Fruit fly (Drosophila melanogaster) whole organism, embryonic: Measurements from ENCODE around the gene HP5.

Experiments
- Atf6 ChIP-seq: fragments of 200-800 bp; sonication (Bioruptor generic); IDR thresholded peaks from 2 replicates; pipeline ENCODE4 v1.3.6; 2022; ENCODE audit warnings: missing biosample characterization, missing genetic modification characterization
- CG10431 ChIP-seq: fragments of 200-800 bp; sonication (Bioruptor generic); optimal IDR thresholded peaks from 3 replicates; lab custom pipeline; 2018; ENCODE audit warnings: missing biosample characterization, mild to moderate bottlenecking, missing genetic modification characterization
- CG12769 ChIP-seq: fragments of 200-800 bp; sonication (Bioruptor generic); optimal IDR thresholded peaks from 2 replicates; lab custom pipeline; 2019; ENCODE audit warnings: missing biosample characterization, mild to moderate bottlenecking, missing genetic modification characterization, moderate library complexity
- CG14710 ChIP-seq: fragments of 200-800 bp; sonication (Bioruptor generic); optimal IDR thresholded peaks from 3 replicates; lab custom pipeline; 2019; ENCODE audit warnings: missing biosample characterization, mild to moderate bottlenecking, missing genetic modification characterization, moderate library complexity
- CG1529 ChIP-seq: fragments of 200-800 bp; sonication (Bioruptor generic); optimal IDR thresholded peaks from 3 replicates; lab custom pipeline; 2018; ENCODE audit warnings: missing biosample characterization, missing genetic modification characterization
- CG15601 ChIP-seq: fragments of 200-800 bp; sonication (Bioruptor generic); optimal IDR thresholded peaks from 3 replicates; lab custom pipeline; 2019; ENCODE audit warnings: missing biosample characterization, mild to moderate bottlenecking, missing genetic modification characterization, moderate library complexity
- CG16779 ChIP-seq: fragments of 200-800 bp; sonication (Bioruptor generic); IDR thresholded peaks from 2 replicates; pipeline ENCODE4 v1.3.6; 2022; ENCODE audit warnings: missing biosample characterization, missing genetic modification characterization
- CG17385 ChIP-seq: fragments of 200-800 bp; sonication (Bioruptor generic); optimal IDR thresholded peaks from 3 replicates; lab custom pipeline; 2018; ENCODE audit warnings: missing biosample characterization, mild to moderate bottlenecking, missing genetic modification characterization
- CG18011 ChIP-seq: fragments of 200-800 bp; sonication (Bioruptor generic); optimal IDR thresholded peaks from 2 replicates; lab custom pipeline; 2017; ENCODE audit warnings: missing biosample characterization, missing genetic modification characterization, mild to moderate bottlenecking, moderate library complexity, missing genotype
- CG18764 ChIP-seq: fragments of 200-800 bp; sonication (Bioruptor generic); optimal IDR thresholded peaks from 3 replicates; lab custom pipeline; 2016; ENCODE audit warnings: missing biosample characterization, missing genetic modification characterization
- CG2129 ChIP-seq: fragments of 200-800 bp; sonication (Bioruptor generic); IDR thresholded peaks from 2 replicates; pipeline ENCODE4 v1.3.6; 2022; ENCODE audit warnings: missing biosample characterization, missing genetic modification characterization; ENCODE audit not compliant: partially characterized antibody
- CG2678 ChIP-seq: fragments of 200-800 bp; sonication (Bioruptor generic); optimal IDR thresholded peaks from 3 replicates; lab custom pipeline; 2019; ENCODE audit warnings: missing biosample characterization, mild to moderate bottlenecking, missing genetic modification characterization, moderate library complexity
- CG2875 ChIP-seq: fragments of 200-800 bp; sonication (Bioruptor generic); optimal IDR thresholded peaks from 2 replicates; lab custom pipeline; 2017; ENCODE audit warnings: missing biosample characterization, mild to moderate bottlenecking, missing genetic modification characterization, missing genetic modification reagents
- CG3163 ChIP-seq: fragments of 200-800 bp; sonication (Bioruptor generic); optimal IDR thresholded peaks from 3 replicates; lab custom pipeline; 2016; ENCODE audit warnings: missing biosample characterization, missing genetic modification characterization
- CG34376 ChIP-seq: fragments of 200-800 bp; sonication (Bioruptor generic); optimal IDR thresholded peaks from 2 replicates; lab custom pipeline; 2018; ENCODE audit warnings: missing biosample characterization, mild to moderate bottlenecking, missing genetic modification characterization
- CG4360 ChIP-seq: fragments of 200-800 bp; sonication (Bioruptor generic); IDR thresholded peaks from 2 replicates; pipeline ENCODE4 v1.3.6; 2022; ENCODE audit warnings: missing biosample characterization, missing genetic modification characterization
- CG6272 ChIP-seq: fragments of 200-800 bp; sonication (Bioruptor generic); IDR thresholded peaks from 2 replicates; pipeline ENCODE4 v1.3.6; 2022; ENCODE audit warnings: missing biosample characterization, missing genetic modification characterization
- CG8089 ChIP-seq: fragments of 200-800 bp; sonication (Bioruptor generic); optimal IDR thresholded peaks from 3 replicates; lab custom pipeline; 2016; ENCODE audit warnings: missing biosample characterization, missing genetic modification characterization
- CG8478 ChIP-seq: fragments of >200 bp; optimal IDR thresholded peaks from 2 replicates; lab custom pipeline; 2018
- CG9437 ChIP-seq: fragments of 200-800 bp; sonication (Bioruptor generic); optimal IDR thresholded peaks from 2 replicates; lab custom pipeline; 2018; ENCODE audit warnings: missing biosample characterization, mild to moderate bottlenecking, missing genetic modification characterization
- CG9817 ChIP-seq: fragments of 200-800 bp; sonication (Bioruptor generic); optimal IDR thresholded peaks from 2 replicates; lab custom pipeline; 2018; ENCODE audit warnings: missing biosample characterization, mild to moderate bottlenecking, missing genetic modification characterization, moderate library complexity
- CHES-1-like ChIP-seq: fragments of 200-800 bp; sonication (Bioruptor generic); optimal IDR thresholded peaks from 2 replicates; lab custom pipeline; 2016; ENCODE audit warnings: missing biosample characterization, missing genetic modification characterization
- Dref ChIP-seq: fragments of 200-800 bp; sonication (Bioruptor generic); IDR thresholded peaks from 2 replicates; pipeline ENCODE4 v1.3.6; 2022; ENCODE audit warnings: missing biosample characterization, missing genetic modification characterization
- Drgx ChIP-seq: fragments of 200-800 bp; sonication (Bioruptor generic); IDR thresholded peaks from 2 replicates; pipeline ENCODE4 v1.3.6; 2022; ENCODE audit warnings: missing biosample characterization, missing genetic modification characterization
- Hr51 ChIP-seq, 2 experiments: fragments of 200-800 bp; sonication (Bioruptor generic); optimal IDR thresholded peaks; 2 replicates in 1 of 2; 3 replicates in 1 of 2; lab custom pipeline; 2016 to 2018; ENCODE audit warnings: missing biosample characterization in 2 of 2, missing genetic modification characterization in 2 of 2, mild to moderate bottlenecking in 1 of 2, moderate library complexity in 1 of 2
- Meics ChIP-seq: fragments of 200-800 bp; sonication (Bioruptor generic); optimal IDR thresholded peaks from 2 replicates; lab custom pipeline; 2017; ENCODE audit warnings: missing biosample characterization, mild to moderate bottlenecking, missing genetic modification characterization
- Oaz ChIP-seq: fragments of 200-800 bp; sonication (Bioruptor generic); IDR thresholded peaks from 2 replicates; pipeline ENCODE4 v1.3.6; 2022; ENCODE audit warnings: missing biosample characterization, missing genetic modification characterization
- Ravus ChIP-seq: fragments of 200-800 bp; sonication (Bioruptor generic); IDR thresholded peaks from 2 replicates; pipeline ENCODE4 v1.3.6; 2022; ENCODE audit warnings: missing biosample characterization, missing genetic modification characterization
- Side ChIP-seq: fragments of 200-800 bp; sonication (Bioruptor generic); optimal IDR thresholded peaks from 2 replicates; lab custom pipeline; 2016; ENCODE audit warnings: missing biosample characterization, missing genetic modification characterization
- Six4 ChIP-seq: fragments of 200-800 bp; sonication (Bioruptor generic); optimal IDR thresholded peaks from 2 replicates; lab custom pipeline; 2016; ENCODE audit warnings: missing biosample characterization, missing genetic modification characterization
- Trl ChIP-seq, 3 experiments: fragments of >200 bp in 2 of 3; fragments of 200-800 bp in 1 of 3; sonication (Bioruptor generic) in 1 of 3; optimal IDR thresholded peaks; 2 replicates in 1 of 3; 3 replicates in 2 of 3; lab custom pipeline; 2016 to 2017; ENCODE audit warnings: missing biosample characterization in 1 of 3, missing genetic modification characterization in 1 of 3
- bcd ChIP-seq: fragments of 200-800 bp; sonication (Bioruptor generic); optimal IDR thresholded peaks from 2 replicates; lab custom pipeline; 2017; ENCODE audit warnings: missing biosample characterization, mild to moderate bottlenecking, missing genetic modification characterization
- chn ChIP-seq: fragments of 200-800 bp; sonication (Bioruptor generic); optimal IDR thresholded peaks from 2 replicates; lab custom pipeline; 2016; ENCODE audit warnings: missing biosample characterization, missing genetic modification characterization
- cwo ChIP-seq: fragments of 200-800 bp; sonication (Bioruptor generic); optimal IDR thresholded peaks from 3 replicates; lab custom pipeline; 2017; ENCODE audit warnings: missing biosample characterization, missing genetic modification characterization, mild to moderate bottlenecking, moderate library complexity, missing genetic modification reagents
- dan ChIP-seq: fragments of 200-800 bp; sonication (Bioruptor generic); IDR thresholded peaks from 2 replicates; pipeline ENCODE4 v1.3.6; 2022; ENCODE audit warnings: missing biosample characterization, missing genetic modification characterization
- grau ChIP-seq: fragments of 200-800 bp; optimal IDR thresholded peaks from 3 replicates; lab custom pipeline; 2019; ENCODE audit warnings: missing biosample characterization, mild to moderate bottlenecking, missing genetic modification characterization, moderate library complexity
- gsb ChIP-seq: fragments of 200-800 bp; sonication (Bioruptor generic); IDR thresholded peaks from 2 replicates; pipeline ENCODE4 v1.3.6; 2022; ENCODE audit warnings: missing biosample characterization, missing genetic modification characterization
- hth ChIP-seq: fragments of >200 bp; optimal IDR thresholded peaks from 2 replicates; lab custom pipeline; 2017; ENCODE audit warnings: inconsistent platforms
- jing ChIP-seq: fragments of 200-800 bp; sonication (Bioruptor generic); optimal IDR thresholded peaks from 2 replicates; lab custom pipeline; 2018; ENCODE audit warnings: missing biosample characterization, mild to moderate bottlenecking, missing genetic modification characterization
- ken ChIP-seq: fragments of 200-800 bp; sonication (Bioruptor generic); IDR thresholded peaks from 3 replicates; pipeline ENCODE4 v1.3.6; 2022; ENCODE audit warnings: missing biosample characterization, missing genetic modification characterization
- lov ChIP-seq, 2 experiments: fragments of 200-800 bp in 1 of 2; fragments of >200 bp in 1 of 2; sonication (Bioruptor generic) in 1 of 2; IDR thresholded peaks in 1 of 2; optimal IDR thresholded peaks in 1 of 2; 2 replicates in 1 of 2; 3 replicates in 1 of 2; pipeline versions ENCODE4 v1.3.6 to Lab custom; 2017 to 2022; ENCODE audit warnings: missing biosample characterization in 1 of 2, missing genetic modification characterization in 1 of 2
- oc ChIP-seq: fragments of 200-800 bp; sonication (Bioruptor generic); optimal IDR thresholded peaks from 2 replicates; lab custom pipeline; 2018; ENCODE audit warnings: missing biosample characterization, mild to moderate bottlenecking, missing genetic modification characterization, moderate library complexity
- org-1 ChIP-seq: fragments of 200-800 bp; sonication (Bioruptor generic); optimal IDR thresholded peaks from 2 replicates; lab custom pipeline; 2017; ENCODE audit warnings: missing biosample characterization, missing genetic modification characterization
- pros ChIP-seq: fragments of 200-800 bp; sonication (Bioruptor generic); optimal IDR thresholded peaks from 3 replicates; lab custom pipeline; 2019; ENCODE audit warnings: missing biosample characterization, mild to moderate bottlenecking, missing genetic modification characterization, moderate library complexity
- sc ChIP-seq, 3 experiments: fragments of >200 bp in 2 of 3; fragments of 200-800 bp in 1 of 3; sonication (Bioruptor generic) in 1 of 3; optimal IDR thresholded peaks; 2 replicates in 2 of 3; 3 replicates in 1 of 3; lab custom pipeline; 2017; ENCODE audit warnings: mild to moderate bottlenecking in 1 of 3, missing biosample characterization in 1 of 3, missing genetic modification characterization in 1 of 3, missing genetic modification reagents in 1 of 3
- sob ChIP-seq: fragments of 200-800 bp; sonication (Bioruptor generic); IDR thresholded peaks from 2 replicates; pipeline ENCODE4 v1.3.6; 2022; ENCODE audit warnings: missing biosample characterization, missing genetic modification characterization
- ssp ChIP-seq: fragments of 200-800 bp; sonication (Bioruptor generic); IDR thresholded peaks from 2 replicates; pipeline ENCODE4 v1.3.6; 2022; ENCODE audit warnings: missing biosample characterization, missing genetic modification characterization
- zfh2 ChIP-seq: fragments of 200-800 bp; sonication (Bioruptor generic); optimal IDR thresholded peaks from 2 replicates; lab custom pipeline; 2016; ENCODE audit warnings: missing biosample characterization, missing genetic modification characterization

Gene HP5

DNA sequence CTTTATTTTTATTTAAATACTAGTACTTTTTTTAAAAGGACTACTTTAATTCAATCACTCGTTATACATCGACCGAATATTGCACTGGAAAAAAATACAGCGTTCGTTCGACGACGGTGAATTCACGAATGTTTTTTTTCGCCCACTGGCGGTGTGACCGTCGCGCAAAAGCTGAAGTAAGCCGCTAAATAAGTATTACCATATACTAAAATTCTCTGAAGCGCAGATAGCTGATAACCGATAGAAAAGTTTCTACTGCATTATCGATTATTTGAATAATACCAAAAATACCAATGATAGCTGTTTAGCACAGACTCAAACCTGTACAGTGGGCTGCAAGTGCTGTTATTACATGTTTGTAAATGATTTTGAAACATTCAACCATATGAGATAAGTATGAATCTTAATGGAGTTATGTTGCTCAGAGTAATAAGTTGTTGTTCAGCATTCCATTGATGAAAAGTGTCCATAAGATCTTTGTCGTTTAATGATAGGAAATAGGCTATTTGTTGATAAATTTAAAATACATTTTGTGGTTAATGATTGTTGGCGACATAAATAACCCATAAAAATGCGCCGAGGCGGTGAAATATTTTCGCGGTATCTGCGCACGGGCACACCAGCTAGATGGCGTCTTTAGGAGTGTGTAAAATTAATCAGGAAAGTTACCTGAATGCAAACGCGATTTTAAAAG is at the start of gene HP5, which contains the start of gene Evi5 (continued):
- TF ChIP-seq CG3163 (GFP tag; lab: Kevin White, UChicago), result no peak
- peak; percentile 24 to 29 for TF ChIP-seq Hr51 (GFP tag; optimal IDR thresholded peaks at IDR 0.05; lab: Kevin White, UChicago)
- TF ChIP-seq gsb (GFP tag; lab: Robert Waterston, UW), result no peak
- TF ChIP-seq zfh2 (GFP tag; lab: Kevin White, UChicago), result peak; percentile 49
- no peak for TF ChIP-seq CG18011 (GFP tag; lab: Kevin White, UChicago)
- no peak for TF ChIP-seq CG17385 (GFP tag; lab: Kevin White, UChicago)
- TF ChIP-seq Ravus (GFP tag; lab: Robert Waterston, UW), result no peak
- TF ChIP-seq Side, result peak; percentile 5
- TF ChIP-seq Drgx (GFP tag; lab: Robert Waterston, UW), result no peak; the same call in 1 of the 2 replicates
- no peak for TF ChIP-seq CG16779 (GFP tag; lab: Robert Waterston, UW)
- no peak for TF ChIP-seq Six4 (GFP tag; lab: Kevin White, UChicago)
- TF ChIP-seq Atf6 (GFP tag; lab: Robert Waterston, UW), result peak; percentile 49; the same call in 1 of the 2 replicates
- TF ChIP-seq ssp (GFP tag; lab: Robert Waterston, UW), result peak; percentile 12; the same call in 1 of the 2 replicates
- TF ChIP-seq CG9817, result peak; percentile 48
- TF ChIP-seq hth (lab: Kevin White, UChicago), result no peak
- TF ChIP-seq CG18764 (GFP tag; lab: Kevin White, UChicago), result no peak
- TF ChIP-seq CG15601 (tag; lab: Kevin White, UChicago), result peak; percentile 59
- peak; percentile 74 for TF ChIP-seq Dref (GFP tag; lab: Robert Waterston, UW)
- TF ChIP-seq CG6272 (GFP tag; lab: Robert Waterston, UW), result peak; percentile 64; the same call in 1 of the 2 replicates
- peak; percentile 28 for TF ChIP-seq Meics (GFP tag; lab: Kevin White, UChicago)
- peak; percentile 54 for TF ChIP-seq CHES-1-like (GFP tag; lab: Kevin White, UChicago)
- TF ChIP-seq cwo, result no peak
- peak; percentile 21; the same call in 1 of the 2 replicates for TF ChIP-seq Oaz
- TF ChIP-seq lov (optimal IDR thresholded peaks at IDR 0.05; lab: Kevin White, UChicago), result no peak
- no peak for TF ChIP-seq lov (GFP tag; IDR thresholded peaks at IDR 0.05; lab: Robert Waterston, UW)
- no peak for TF ChIP-seq CG34376 (GFP tag; lab: Kevin White, UChicago)
- TF ChIP-seq CG10431 (GFP tag; lab: Kevin White, UChicago), result no peak
- TF ChIP-seq CG2678 (tag; lab: Kevin White, UChicago), result peak; percentile 61
- TF ChIP-seq dan (GFP tag; lab: Robert Waterston, UW), result no peak
- TF ChIP-seq CG8478 (lab: Kevin White, UChicago), result no peak
- no peak for TF ChIP-seq CG2875 (GFP tag; lab: Kevin White, UChicago)
- TF ChIP-seq CG1529 (GFP tag; lab: Kevin White, UChicago), result no peak
- no peak for TF ChIP-seq org-1 (GFP tag; lab: Kevin White, UChicago)
- no peak for TF ChIP-seq Trl (optimal IDR thresholded peaks at IDR 0.05; lab: Kevin White, UChicago)
- peak; percentile 67 for TF ChIP-seq Trl (GFP tag; optimal IDR thresholded peaks at IDR 0.05; lab: Kevin White, UChicago)
- TF ChIP-seq CG14710 (tag; lab: Kevin White, UChicago), result peak; percentile 57
- peak; percentile 71; the same call in 1 of the 2 replicates for TF ChIP-seq sob
- no peak for TF ChIP-seq sc (optimal IDR thresholded peaks at IDR 0.05; lab: Kevin White, UChicago)
- TF ChIP-seq sc (GFP tag; optimal IDR thresholded peaks at IDR 0.05; lab: Kevin White, UChicago), result no peak
- TF ChIP-seq grau, result peak; percentile 56
- TF ChIP-seq CG2129 (GFP tag; lab: Robert Waterston, UW), result no peak
- TF ChIP-seq CG8089 (GFP tag; lab: Kevin White, UChicago), result peak; percentile 9
- peak; percentile 71; the same call in 2 of the 3 replicates for TF ChIP-seq ken (GFP tag; lab: Robert Waterston, UW)
- TF ChIP-seq CG9437 (GFP tag; lab: Kevin White, UChicago), result no peak
- TF ChIP-seq oc (tag; lab: Kevin White, UChicago), result no peak
- no peak for TF ChIP-seq CG4360 (GFP tag; lab: Robert Waterston, UW)
- TF ChIP-seq jing, result no peak
- peak; percentile 29 for TF ChIP-seq chn (GFP tag; lab: Kevin White, UChicago)
- TF ChIP-seq bcd (GFP tag; lab: Kevin White, UChicago), result peak; percentile 44
- no peak for TF ChIP-seq pros
- peak; percentile 44 for TF ChIP-seq CG12769 (tag; lab: Kevin White, UChicago)
